Worm (Caenorhabditis elegans) whole organism, L4 larva: Measurements from ENCODE around the gene cnp-3.

ENCODE experiments used
- F10B5.3 ChIP-seq: sonication (generic microtip); optimal IDR thresholded peaks from 2 replicates; lab custom pipeline; 2016; ENCODE audit warnings: mild to moderate bottlenecking, missing genetic modification characterization, missing compliant biosample characterization
- F44E2.7 ChIP-seq: fragments of 200-800 bp; sonication (Bioruptor generic); IDR thresholded peaks from 2 replicates; pipeline ENCODE4 v2.1.2; 2022; ENCODE audit warnings: missing genetic modification characterization, missing compliant biosample characterization
- F49E8.2 ChIP-seq: sonication (generic microtip); optimal IDR thresholded peaks from 2 replicates; lab custom pipeline; 2016; ENCODE audit warnings: missing compliant biosample characterization, mild to moderate bottlenecking, missing genetic modification characterization, borderline replicate concordance
- T20F7.1 ChIP-seq: fragments of 200-800 bp; sonication (Bioruptor generic); optimal IDR thresholded peaks from 2 replicates; lab custom pipeline; 2018; ENCODE audit warnings: mild to moderate bottlenecking, missing genetic modification characterization, missing compliant biosample characterization
- T26A8.4 ChIP-seq: fragments of 200-800 bp; sonication (Bioruptor generic); IDR thresholded peaks from 2 replicates; pipeline ENCODE4 v1.3.6; 2022; ENCODE audit warnings: missing genetic modification characterization, missing compliant biosample characterization
- Y48G9A.11 ChIP-seq: fragments of 200-800 bp; sonication (Bioruptor generic); IDR thresholded peaks from 2 replicates; pipeline ENCODE4 v1.3.6; 2022; ENCODE audit warnings: missing genetic modification reagents, missing genetic modification characterization, missing compliant biosample characterization
- Y5F2A.4 ChIP-seq: fragments of 200-800 bp; sonication (Bioruptor generic); optimal IDR thresholded peaks from 2 replicates; lab custom pipeline; 2018; ENCODE audit warnings: mild to moderate bottlenecking, missing genetic modification characterization, missing compliant biosample characterization
- aha-1 ChIP-seq: fragments of 150-350 bp; peaks from one replicate; lab custom pipeline; 2014; ENCODE audit warnings: missing biosample characterization, missing genetic modification characterization
- ceh-20 ChIP-seq: fragments of 200-800 bp; sonication (Bioruptor generic); IDR thresholded peaks from 2 replicates; pipeline ENCODE4 v1.3.6; 2022; ENCODE audit warnings: missing genetic modification reagents, missing genetic modification characterization, missing compliant biosample characterization
- ceh-28 ChIP-seq: fragments of 150-350 bp; optimal IDR thresholded peaks from 2 replicates; lab custom pipeline; 2014; ENCODE audit warnings: missing biosample characterization, missing genetic modification reagents, missing genetic modification characterization
- ceh-32 ChIP-seq: sonication (generic microtip); optimal IDR thresholded peaks from 2 replicates; lab custom pipeline; 2016; ENCODE audit warnings: mild to moderate bottlenecking, missing genetic modification characterization, missing compliant biosample characterization; ENCODE audit not compliant: poor library complexity
- ceh-62 ChIP-seq: sonication (generic microtip); optimal IDR thresholded peaks from 2 replicates; lab custom pipeline; 2017; ENCODE audit warnings: missing biosample characterization, missing genetic modification characterization
- ceh-82 ChIP-seq: sonication (generic microtip); optimal IDR thresholded peaks from 2 replicates; lab custom pipeline; 2017; ENCODE audit warnings: missing biosample characterization, missing genetic modification characterization
- ces-1 ChIP-seq: fragments of 150-350 bp; sonication (generic microtip); optimal IDR thresholded peaks from 4 replicates; lab custom pipeline; 2014; ENCODE audit warnings: missing biosample characterization, missing genetic modification reagents, missing genetic modification characterization
- ctbp-1 ChIP-seq: fragments of 200-800 bp; sonication (Bioruptor generic); IDR thresholded peaks from 2 replicates; pipeline ENCODE4 v1.3.6; 2022; ENCODE audit warnings: missing genetic modification reagents, missing genetic modification characterization, missing compliant biosample characterization
- daf-16 ChIP-seq, 3 experiments: sonication (generic microtip); optimal IDR thresholded peaks; 2 replicates each; lab custom pipeline; 2016 to 2017; ENCODE audit warnings: missing genetic modification characterization in 3 of 3, missing genetic modification reagents in 3 of 3, mild to moderate bottlenecking in 2 of 3, missing compliant biosample characterization in 2 of 3, missing biosample characterization in 1 of 3, moderate library complexity in 1 of 3
- daf-19 ChIP-seq: fragments of 200-800 bp; sonication (Bioruptor generic); conservative IDR thresholded peaks from 2 replicates; pipeline ENCODE4 v1.3.6; 2022; ENCODE audit warnings: missing genetic modification characterization, missing compliant biosample characterization
- dmd-6 ChIP-seq: fragments of 200-800 bp; sonication (Bioruptor generic); IDR thresholded peaks from 2 replicates; pipeline ENCODE4 v1.3.6; 2022; ENCODE audit warnings: missing genetic modification reagents, missing genetic modification characterization, missing compliant biosample characterization
- dmd-8 ChIP-seq: fragments of 200-800 bp; sonication (Bioruptor generic); IDR thresholded peaks from 2 replicates; pipeline ENCODE4 v1.3.6; 2022; ENCODE audit warnings: missing genetic modification characterization, missing compliant biosample characterization
- dve-1 ChIP-seq: sonication (generic microtip); optimal IDR thresholded peaks from 2 replicates; lab custom pipeline; 2017; ENCODE audit warnings: antibody characterized with exemption, mild to moderate bottlenecking, missing genetic modification characterization, missing compliant biosample characterization; ENCODE audit not compliant: insufficient read depth
- fkh-10 ChIP-seq: fragments of 150-350 bp; optimal IDR thresholded peaks from 2 replicates; lab custom pipeline; 2014; ENCODE audit warnings: missing biosample characterization, missing genetic modification reagents, missing genetic modification characterization
- hlh-11 ChIP-seq: fragments of 200-800 bp; sonication (Bioruptor generic); optimal IDR thresholded peaks from 2 replicates; lab custom pipeline; 2018; ENCODE audit warnings: mild to moderate bottlenecking, missing genetic modification characterization, missing compliant biosample characterization
- hlh-30 ChIP-seq: sonication (generic microtip); optimal IDR thresholded peaks from 2 replicates; lab custom pipeline; 2017; ENCODE audit warnings: antibody characterized with exemption, mild to moderate bottlenecking, missing genetic modification characterization, missing compliant biosample characterization; ENCODE audit not compliant: insufficient read depth
- hmg-1.1 ChIP-seq: fragments of 200-800 bp; sonication (Bioruptor generic); IDR thresholded peaks from 2 replicates; pipeline ENCODE4 v1.3.6; 2022; ENCODE audit warnings: missing genetic modification reagents, missing genetic modification characterization, missing compliant biosample characterization
- lim-7 ChIP-seq: fragments of 200-800 bp; sonication (Bioruptor generic); IDR thresholded peaks from 2 replicates; pipeline ENCODE4 v1.3.6; 2022; ENCODE audit warnings: missing genetic modification characterization, missing compliant biosample characterization
- lin-29 ChIP-seq: fragments of 200-800 bp; sonication (Bioruptor generic); IDR thresholded peaks from 2 replicates; pipeline ENCODE4 v1.3.6; 2022; ENCODE audit warnings: missing genetic modification reagents, missing genetic modification characterization, missing compliant biosample characterization
- lir-3 ChIP-seq: sonication (generic microtip); optimal IDR thresholded peaks from 2 replicates; lab custom pipeline; 2016; ENCODE audit warnings: mild to moderate bottlenecking, missing genetic modification characterization, missing compliant biosample characterization
- mdl-1 ChIP-seq, 2 experiments: fragments of 150-350 bp in 1 of 2; sonication (generic microtip) in 1 of 2; optimal IDR thresholded peaks; 2 replicates each; lab custom pipeline; 2014 to 2017; ENCODE audit warnings: missing biosample characterization in 2 of 2, missing genetic modification characterization in 2 of 2
- mep-1 ChIP-seq: fragments of 150-350 bp; sonication (generic microtip); optimal IDR thresholded peaks from 3 replicates; lab custom pipeline; 2014; ENCODE audit warnings: missing biosample characterization, missing genetic modification characterization
- mes-2 ChIP-seq: sonication (generic microtip); optimal IDR thresholded peaks from 2 replicates; lab custom pipeline; 2016; ENCODE audit warnings: missing genotype, mild to moderate bottlenecking, missing genetic modification characterization, missing compliant biosample characterization; ENCODE audit not compliant: poor library complexity, severe bottlenecking
- mxl-3 ChIP-seq: fragments of 200-800 bp; sonication (Bioruptor generic); optimal IDR thresholded peaks from 2 replicates; lab custom pipeline; 2018; ENCODE audit warnings: mild to moderate bottlenecking, missing genetic modification characterization, missing compliant biosample characterization
- nhr-10 ChIP-seq: fragments of 150-350 bp; optimal IDR thresholded peaks from 2 replicates; lab custom pipeline; 2014; ENCODE audit warnings: missing biosample characterization, missing genetic modification characterization
- nhr-102 ChIP-seq: sonication (generic microtip); optimal IDR thresholded peaks from 2 replicates; lab custom pipeline; 2016; ENCODE audit warnings: mild to moderate bottlenecking, missing genetic modification characterization, moderate library complexity, missing compliant biosample characterization
- nhr-11 ChIP-seq: fragments of 150-350 bp; optimal IDR thresholded peaks from 2 replicates; lab custom pipeline; 2014; ENCODE audit warnings: missing biosample characterization, missing genetic modification characterization
- nhr-111 ChIP-seq: fragments of 200-800 bp; sonication (Bioruptor generic); optimal IDR thresholded peaks from 2 replicates; lab custom pipeline; 2018; ENCODE audit warnings: mild to moderate bottlenecking, missing genetic modification characterization, missing compliant biosample characterization
- nhr-237 ChIP-seq: sonication (generic microtip); optimal IDR thresholded peaks from 2 replicates; lab custom pipeline; 2017; ENCODE audit warnings: missing biosample characterization, missing genetic modification characterization
- nhr-25 ChIP-seq: sonication (generic microtip); optimal IDR thresholded peaks from 2 replicates; lab custom pipeline; 2017; ENCODE audit warnings: missing genetic modification characterization, mild to moderate bottlenecking, missing compliant biosample characterization, antibody characterized with exemption, moderate library complexity, borderline replicate concordance; ENCODE audit not compliant: insufficient read depth
- nhr-28 ChIP-seq: fragments of 150-350 bp; optimal IDR thresholded peaks from 2 replicates; lab custom pipeline; 2014; ENCODE audit warnings: missing biosample characterization, missing genetic modification characterization
- nhr-41 ChIP-seq: fragments of 200-800 bp; sonication (Bioruptor generic); IDR thresholded peaks from 2 replicates; pipeline ENCODE4 v1.3.6; 2022; ENCODE audit warnings: missing genetic modification reagents, missing genetic modification characterization, missing compliant biosample characterization
- nhr-48 ChIP-seq: sonication (generic microtip); optimal IDR thresholded peaks from 2 replicates; lab custom pipeline; 2016; ENCODE audit warnings: mild to moderate bottlenecking, missing genetic modification characterization, missing compliant biosample characterization
- nhr-6 ChIP-seq: fragments of 150-350 bp; optimal IDR thresholded peaks from 2 replicates; lab custom pipeline; 2014; ENCODE audit warnings: missing biosample characterization, missing genetic modification characterization
- pha-4 ChIP-seq, 2 experiments: fragments of 150-350 bp in 1 of 2; fragments of 200-800 bp in 1 of 2; sonication (Bioruptor generic) in 1 of 2; IDR thresholded peaks in 1 of 2; optimal IDR thresholded peaks in 1 of 2; 2 replicates each; pipeline versions ENCODE4 v1.3.6 to Lab custom; 2014 to 2022; ENCODE audit warnings: missing genetic modification characterization in 2 of 2, missing genetic modification reagents in 2 of 2, missing biosample characterization in 1 of 2, missing compliant biosample characterization in 1 of 2
- php-3 ChIP-seq: fragments of 200-800 bp; sonication (Bioruptor generic); IDR thresholded peaks from 2 replicates; pipeline ENCODE4 v1.3.6; 2022; ENCODE audit warnings: missing genetic modification reagents, missing genetic modification characterization, missing compliant biosample characterization
- rbr-2 ChIP-seq: sonication (generic microtip); optimal IDR thresholded peaks from 2 replicates; lab custom pipeline; 2016; ENCODE audit warnings: missing genotype, missing genetic modification characterization, missing compliant biosample characterization
- saeg-2 ChIP-seq: fragments of 200-800 bp; sonication (Bioruptor generic); IDR thresholded peaks from 2 replicates; pipeline ENCODE4 v1.3.6; 2022; ENCODE audit warnings: missing genetic modification reagents, missing genetic modification characterization, missing compliant biosample characterization
- sdz-12 ChIP-seq: fragments of 200-800 bp; sonication (Bioruptor generic); optimal IDR thresholded peaks from 2 replicates; lab custom pipeline; 2018; ENCODE audit warnings: mild to moderate bottlenecking, missing genetic modification characterization, missing compliant biosample characterization
- unc-62 ChIP-seq, 3 experiments: fragments of 150-350 bp in 1 of 3; sonication (generic microtip); optimal IDR thresholded peaks in 2 of 3; peaks in 1 of 3; 1 replicate in 1 of 3; 2 replicates in 2 of 3; lab custom pipeline; 2014 to 2017; ENCODE audit warnings: missing biosample characterization in 3 of 3, missing genetic modification characterization in 3 of 3, missing genetic modification reagents in 3 of 3, missing genotype in 1 of 3
- vab-7 ChIP-seq: fragments of 200-800 bp; sonication (Bioruptor generic); IDR thresholded peaks from 2 replicates; pipeline ENCODE4 v1.3.6; 2022; ENCODE audit warnings: missing genetic modification reagents, missing genetic modification characterization, missing compliant biosample characterization
- ztf-7 ChIP-seq: fragments of 150-350 bp; optimal IDR thresholded peaks from 2 replicates; lab custom pipeline; 2014; ENCODE audit warnings: missing biosample characterization, missing genetic modification characterization

Gene cnp-3

DNA sequence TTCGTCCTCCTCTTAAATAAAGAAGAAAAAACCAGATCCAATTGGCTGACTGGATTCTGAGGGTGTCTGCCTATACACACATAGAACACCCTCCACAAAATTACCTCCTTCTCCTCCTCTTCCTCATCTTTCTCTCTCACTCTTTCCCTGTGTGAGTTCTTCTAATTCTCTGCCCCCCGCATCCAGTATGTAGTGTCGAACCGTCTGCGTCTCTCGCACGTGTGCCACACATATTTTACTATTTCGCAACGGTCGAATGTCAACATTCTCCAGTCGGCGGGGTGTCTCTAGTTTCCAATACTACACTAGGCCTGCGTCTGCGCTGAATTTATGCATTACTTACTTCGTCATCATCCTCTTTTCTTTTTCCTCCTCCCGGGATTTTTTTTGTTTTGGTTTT lies 46.5 kb upstream of the cnp-3 start:
- TF ChIP-seq aha-1: no peak
- no peak for TF ChIP-seq nhr-10 (tag; lab: Kevin White, UChicago)
- peak; percentile 75 for TF ChIP-seq rbr-2 (tag; lab: Kevin White, UChicago)
- TF ChIP-seq nhr-6 (tag; lab: Kevin White, UChicago): peak; percentile 12
- no peak for TF ChIP-seq T20F7.1 (GFP tag; lab: Kevin White, UChicago)
- no peak for TF ChIP-seq ceh-82
- no peak for TF ChIP-seq php-3 (GFP tag; lab: Robert Waterston, UW)
- TF ChIP-seq ztf-7: no peak
- peak in 1 of 2 experiments; percentile 6 for TF ChIP-seq daf-16 (GFP tag; optimal IDR thresholded peaks at IDR 0.05; lab: Kevin White, UChicago)
- peak; percentile 56 for TF ChIP-seq daf-16 (tag; optimal IDR thresholded peaks at IDR 0.05; lab: Kevin White, UChicago)
- peak; percentile 75 for TF ChIP-seq mep-1 (tag; lab: Kevin White, UChicago)
- TF ChIP-seq ceh-20 (GFP tag; lab: Robert Waterston, UW): peak; percentile 51; the same call in 1 of the 2 replicates
- TF ChIP-seq nhr-28: peak; percentile 94
- no peak for TF ChIP-seq lir-3 (tag; lab: Kevin White, UChicago)
- TF ChIP-seq lin-29 (GFP tag; lab: Robert Waterston, UW): no peak
- TF ChIP-seq ceh-28 (tag; lab: Kevin White, UChicago): no peak
- TF ChIP-seq dmd-8 (GFP tag; lab: Robert Waterston, UW): no peak
- TF ChIP-seq vab-7 (GFP tag; lab: Robert Waterston, UW): no peak
- TF ChIP-seq daf-19: no peak
- TF ChIP-seq ctbp-1: 0 out of 2 replicates have a peak, but pooled peaks have one; percentile 30
- TF ChIP-seq mxl-3 (GFP tag; lab: Kevin White, UChicago): peak; percentile 90
- no peak for TF ChIP-seq nhr-41
- TF ChIP-seq dve-1 (tag; lab: Kevin White, UChicago): peak; percentile 25
- no peak for TF ChIP-seq nhr-237 (tag; lab: Kevin White, UChicago)
- TF ChIP-seq mes-2 (tag; lab: Kevin White, UChicago): peak; percentile 76
- no peak for TF ChIP-seq Y48G9A.11 (GFP tag; lab: Robert Waterston, UW)
- TF ChIP-seq lim-7 (GFP tag; lab: Robert Waterston, UW): no peak
- TF ChIP-seq ces-1 (GFP tag; lab: Kevin White, UChicago): no peak
- TF ChIP-seq nhr-11 (tag; lab: Kevin White, UChicago): peak; percentile 54
- peak; percentile 30 for TF ChIP-seq nhr-102 (tag; lab: Kevin White, UChicago)
- TF ChIP-seq ceh-62 (tag; lab: Kevin White, UChicago): no peak
- TF ChIP-seq F44E2.7: no peak
- peak; percentile 81 for TF ChIP-seq hlh-30
- TF ChIP-seq mdl-1 (tag; optimal IDR thresholded peaks at IDR 0.05; lab: Kevin White, UChicago): peak; percentile 98
- no peak for TF ChIP-seq ceh-32 (tag; lab: Kevin White, UChicago)
- TF ChIP-seq F49E8.2 (tag; lab: Kevin White, UChicago): no peak
- TF ChIP-seq sdz-12: no peak
- TF ChIP-seq dmd-6 (GFP tag; lab: Robert Waterston, UW): peak; percentile 27; the same call in 1 of the 2 replicates
- peak; percentile 91 for TF ChIP-seq hmg-1.1 (GFP tag; lab: Robert Waterston, UW)
- TF ChIP-seq fkh-10 (GFP tag; lab: Kevin White, UChicago): peak; percentile 58
- no peak for TF ChIP-seq Y5F2A.4 (GFP tag; lab: Kevin White, UChicago)
- peak; percentile 51 for TF ChIP-seq nhr-48 (tag; lab: Kevin White, UChicago)
- no peak for TF ChIP-seq pha-4 (GFP tag; IDR thresholded peaks at IDR 0.05; lab: Robert Waterston, UW)
- TF ChIP-seq pha-4 (tag; optimal IDR thresholded peaks at IDR 0.05; lab: Kevin White, UChicago): peak; percentile 59
- TF ChIP-seq unc-62 (GFP tag; optimal IDR thresholded peaks at IDR 0.05 in 1 of 2; lab: Kevin White, UChicago): peak in 1 of 2 experiments; percentile 86
- no peak for TF ChIP-seq unc-62 (tag; optimal IDR thresholded peaks at IDR 0.05; lab: Kevin White, UChicago)
- TF ChIP-seq T26A8.4 (GFP tag; lab: Robert Waterston, UW): no peak
- TF ChIP-seq hlh-11: peak; percentile 78
- TF ChIP-seq F10B5.3 (tag; lab: Kevin White, UChicago): no peak
- TF ChIP-seq saeg-2 (GFP tag; lab: Robert Waterston, UW): no peak
- TF ChIP-seq nhr-25 (tag; lab: Kevin White, UChicago): peak; percentile 41
- TF ChIP-seq nhr-111: no peak
